Fruit fly (Drosophila melanogaster) whole organism, prepupa: ENCODE data around the gene dao.

ENCODE experiments used
- CG10631 ChIP-seq: fragments of 200-800 bp; sonication (Bioruptor generic); optimal IDR thresholded peaks from 2 replicates; lab custom pipeline; 2016; ENCODE audit warnings: missing biosample characterization, missing genetic modification characterization
- CG10669 ChIP-seq: fragments of 200-800 bp; sonication (Bioruptor generic); optimal IDR thresholded peaks from 3 replicates; lab custom pipeline; 2018; ENCODE audit warnings: missing biosample characterization, mild to moderate bottlenecking, missing genetic modification characterization, moderate library complexity
- CG11294 ChIP-seq: fragments of 200-800 bp; sonication (Bioruptor generic); IDR thresholded peaks from 2 replicates; pipeline ENCODE4 v1.3.6; 2022; ENCODE audit warnings: missing biosample characterization, missing genetic modification characterization
- CG11902 ChIP-seq: fragments of 200-800 bp; sonication (Bioruptor generic); optimal IDR thresholded peaks from 3 replicates; lab custom pipeline; 2016; ENCODE audit warnings: missing biosample characterization, missing genetic modification characterization
- CG15336 ChIP-seq: fragments of 200-800 bp; sonication (Bioruptor generic); IDR thresholded peaks from 2 replicates; pipeline ENCODE4 v1.3.6; 2022; ENCODE audit warnings: missing biosample characterization, missing genetic modification characterization
- CG1621 ChIP-seq: fragments of 200-800 bp; sonication (Bioruptor generic); optimal IDR thresholded peaks from 3 replicates; lab custom pipeline; 2018; ENCODE audit warnings: missing biosample characterization, mild to moderate bottlenecking, missing genetic modification characterization
- CG16779 ChIP-seq: fragments of 200-800 bp; sonication (Bioruptor generic); optimal IDR thresholded peaks from 3 replicates; lab custom pipeline; 2017; ENCODE audit warnings: missing biosample characterization, mild to moderate bottlenecking, missing genetic modification characterization
- CG3032 ChIP-seq: fragments of 200-800 bp; optimal IDR thresholded peaks from 2 replicates; lab custom pipeline; 2019; ENCODE audit warnings: missing biosample characterization, mild to moderate bottlenecking, missing genetic modification characterization, moderate library complexity
- CG34406 ChIP-seq: fragments of 200-800 bp; sonication (Bioruptor generic); optimal IDR thresholded peaks from 3 replicates; lab custom pipeline; 2016; ENCODE audit warnings: missing biosample characterization, missing genetic modification characterization
- CG4318 ChIP-seq: fragments of 200-800 bp; sonication (Bioruptor generic); optimal IDR thresholded peaks from 3 replicates; lab custom pipeline; 2017; ENCODE audit warnings: missing biosample characterization, mild to moderate bottlenecking, missing genetic modification characterization
- CG6163 ChIP-seq: fragments of 200-800 bp; sonication (Bioruptor generic); IDR thresholded peaks from 3 replicates; pipeline ENCODE4 v1.3.6; 2022; ENCODE audit warnings: missing biosample characterization, missing genetic modification characterization
- CG6276 ChIP-seq: fragments of 200-800 bp; sonication (Bioruptor generic); optimal IDR thresholded peaks from 2 replicates; lab custom pipeline; 2017; ENCODE audit warnings: missing biosample characterization, mild to moderate bottlenecking, missing genetic modification characterization
- CG6792 ChIP-seq: fragments of 200-800 bp; sonication (Bioruptor generic); optimal IDR thresholded peaks from 3 replicates; lab custom pipeline; 2016; ENCODE audit warnings: missing biosample characterization, missing genetic modification characterization
- CG6808 ChIP-seq: fragments of 200-800 bp; sonication (Bioruptor generic); optimal IDR thresholded peaks from 3 replicates; lab custom pipeline; 2017; ENCODE audit warnings: missing biosample characterization, missing genetic modification characterization, mild to moderate bottlenecking, moderate library complexity, missing genetic modification reagents
- CG6854 ChIP-seq: fragments of 200-800 bp; sonication (Bioruptor generic); optimal IDR thresholded peaks from 2 replicates; lab custom pipeline; 2017; ENCODE audit warnings: missing biosample characterization, mild to moderate bottlenecking, missing genetic modification characterization
- CG8632 ChIP-seq: fragments of 200-800 bp; sonication (Bioruptor generic); optimal IDR thresholded peaks from 3 replicates; lab custom pipeline; 2016; ENCODE audit warnings: missing biosample characterization, missing genetic modification characterization
- CG9139 ChIP-seq: fragments of 200-800 bp; sonication (Bioruptor generic); optimal IDR thresholded peaks from 3 replicates; lab custom pipeline; 2017; ENCODE audit warnings: missing biosample characterization, mild to moderate bottlenecking, missing genetic modification characterization
- Eip78C ChIP-seq: fragments of 200-800 bp; sonication (Bioruptor generic); peaks from one replicate; lab custom pipeline; 2016; ENCODE audit warnings: missing biosample characterization, missing genetic modification characterization
- Eip93F ChIP-seq: fragments of 200-800 bp; sonication (Bioruptor generic); optimal IDR thresholded peaks from 2 replicates; lab custom pipeline; 2016; ENCODE audit warnings: missing biosample characterization, mild to moderate bottlenecking, missing genetic modification characterization
- Ets21C ChIP-seq: fragments of 200-800 bp; sonication (Bioruptor generic); optimal IDR thresholded peaks from 3 replicates; lab custom pipeline; 2016; ENCODE audit warnings: missing biosample characterization, missing genetic modification characterization
- Ets96B ChIP-seq: fragments of 200-800 bp; optimal IDR thresholded peaks from 2 replicates; lab custom pipeline; 2019; ENCODE audit warnings: missing biosample characterization, mild to moderate bottlenecking, missing genetic modification characterization, moderate library complexity
- Lpt ChIP-seq: fragments of 200-800 bp; sonication (Bioruptor generic); optimal IDR thresholded peaks from 3 replicates; lab custom pipeline; 2016; ENCODE audit warnings: missing biosample characterization, missing genetic modification characterization
- Met ChIP-seq: fragments of 200-800 bp; sonication (Bioruptor generic); optimal IDR thresholded peaks from 3 replicates; lab custom pipeline; 2016; ENCODE audit warnings: missing biosample characterization, missing genetic modification characterization
- OdsH ChIP-seq: fragments of 200-800 bp; sonication (Bioruptor generic); optimal IDR thresholded peaks from 3 replicates; lab custom pipeline; 2016; ENCODE audit warnings: missing biosample characterization, missing genetic modification characterization
- Sox102F ChIP-seq: fragments of 200-800 bp; sonication (Bioruptor generic); optimal IDR thresholded peaks from 2 replicates; lab custom pipeline; 2016; ENCODE audit warnings: missing biosample characterization, mild to moderate bottlenecking, missing genetic modification characterization
- Sox14 ChIP-seq: fragments of 200-800 bp; sonication (Bioruptor generic); optimal IDR thresholded peaks from 3 replicates; lab custom pipeline; 2016; ENCODE audit warnings: missing biosample characterization, missing genetic modification characterization
- Sox15 ChIP-seq: fragments of 200-800 bp; sonication (Bioruptor generic); optimal IDR thresholded peaks from 3 replicates; lab custom pipeline; 2016; ENCODE audit warnings: missing biosample characterization, missing genetic modification characterization
- achi ChIP-seq: fragments of 200-800 bp; sonication (Bioruptor generic); optimal IDR thresholded peaks from 3 replicates; lab custom pipeline; 2016; ENCODE audit warnings: missing biosample characterization, missing genetic modification characterization
- acj6 ChIP-seq: fragments of 200-800 bp; sonication (Bioruptor generic); optimal IDR thresholded peaks from 3 replicates; lab custom pipeline; 2016; ENCODE audit warnings: missing biosample characterization, missing genetic modification characterization
- cyc ChIP-seq: fragments of 200-800 bp; sonication (Bioruptor generic); optimal IDR thresholded peaks from 3 replicates; lab custom pipeline; 2016; ENCODE audit warnings: missing biosample characterization, missing genetic modification characterization
- eg ChIP-seq: fragments of 200-800 bp; sonication (Bioruptor generic); IDR thresholded peaks from 3 replicates; pipeline ENCODE4 v1.3.6; 2022; ENCODE audit warnings: missing biosample characterization, missing genetic modification characterization
- fd59A ChIP-seq: fragments of 200-800 bp; sonication (Bioruptor generic); optimal IDR thresholded peaks from 2 replicates; lab custom pipeline; 2017; ENCODE audit warnings: missing biosample characterization, mild to moderate bottlenecking, missing genetic modification characterization, missing genetic modification reagents
- net ChIP-seq: fragments of 200-800 bp; sonication (Bioruptor generic); optimal IDR thresholded peaks from 3 replicates; lab custom pipeline; 2016; ENCODE audit warnings: missing biosample characterization, missing genetic modification characterization
- salr ChIP-seq, 2 experiments: fragments of 200-800 bp; sonication (Bioruptor generic); optimal IDR thresholded peaks; 3 replicates each; lab custom pipeline; 2016 to 2018; ENCODE audit warnings: missing biosample characterization in 2 of 2, missing genetic modification characterization in 2 of 2, mild to moderate bottlenecking in 1 of 2
- spab ChIP-seq: fragments of 200-800 bp; sonication (Bioruptor generic); optimal IDR thresholded peaks from 2 replicates; lab custom pipeline; 2017; ENCODE audit warnings: missing biosample characterization, mild to moderate bottlenecking, missing genetic modification characterization, missing genetic modification reagents
- ss ChIP-seq, 2 experiments: fragments of 200-800 bp; sonication (Bioruptor generic); optimal IDR thresholded peaks; 2 replicates in 1 of 2; 3 replicates in 1 of 2; lab custom pipeline; 2017 to 2018; ENCODE audit warnings: mild to moderate bottlenecking in 2 of 2, missing biosample characterization in 2 of 2, missing genetic modification characterization in 2 of 2, moderate library complexity in 1 of 2
- svp ChIP-seq: fragments of 200-800 bp; sonication (Bioruptor generic); peaks from one replicate; lab custom pipeline; 2016; ENCODE audit warnings: missing biosample characterization, missing genetic modification characterization
- topi ChIP-seq: fragments of 200-800 bp; sonication (Bioruptor generic); optimal IDR thresholded peaks from 3 replicates; lab custom pipeline; 2016; ENCODE audit warnings: missing biosample characterization, missing genetic modification characterization
- vri ChIP-seq: fragments of 200-800 bp; sonication (Bioruptor generic); optimal IDR thresholded peaks from 3 replicates; lab custom pipeline; 2016; ENCODE audit warnings: missing biosample characterization, mild to moderate bottlenecking, missing genetic modification characterization

The dao gene

DNA sequence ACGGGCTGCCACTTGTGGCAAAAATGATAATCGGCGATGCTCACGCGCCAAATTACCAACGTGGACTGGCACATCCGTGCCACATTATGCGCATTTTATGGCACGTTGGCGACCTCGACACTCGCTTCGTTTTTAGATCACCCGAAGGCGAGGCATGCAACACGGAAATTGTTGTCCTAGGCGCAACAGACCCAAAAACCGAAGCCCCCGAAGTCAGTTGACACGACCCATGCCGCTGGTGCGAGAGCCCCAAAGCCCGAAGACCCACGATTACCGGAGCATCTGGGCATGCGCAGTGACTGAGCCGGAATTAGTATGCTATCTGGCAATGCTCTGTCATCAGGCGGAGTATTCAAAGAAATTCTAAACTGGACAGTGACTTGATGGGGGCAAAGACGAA is 48.3 kb upstream of the dao start, which contains the start of gene CG4168:
Gene CG4168 (minus strand): TSS at position 51 of the 400 bp plus-strand sequence.
- TF ChIP-seq svp (peak; percentile 22), fd59A (GFP tag; lab: Kevin White, UChicago) (no peak)

DNA sequence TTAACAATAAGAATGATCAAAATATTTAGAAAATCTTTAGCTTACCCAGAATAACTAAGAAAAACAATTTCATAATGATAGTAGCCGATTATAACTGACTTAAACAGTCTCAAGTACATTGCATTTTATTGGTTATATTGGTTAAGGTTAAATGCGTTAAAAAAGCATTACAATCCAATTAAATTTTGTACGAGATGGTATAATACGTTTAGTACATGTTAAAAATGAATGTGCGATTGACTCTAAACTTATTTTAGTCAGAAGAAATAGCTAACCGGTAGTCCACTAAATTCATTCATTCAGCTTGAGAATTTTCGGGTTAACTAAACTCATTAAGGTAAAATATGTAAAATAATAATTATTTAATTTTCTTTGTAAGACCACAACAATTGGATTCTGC is 46.7 kb upstream of the dao start, which contains the start of gene Sfp35C:
Gene Sfp35C (minus strand): TSS at position 101 of the 400 bp plus-strand sequence.
- TF ChIP-seq CG8632 (GFP tag; lab: Kevin White, UChicago) (no peak), cyc (GFP tag; lab: Kevin White, UChicago) (no peak), Eip78C (no peak)

DNA sequence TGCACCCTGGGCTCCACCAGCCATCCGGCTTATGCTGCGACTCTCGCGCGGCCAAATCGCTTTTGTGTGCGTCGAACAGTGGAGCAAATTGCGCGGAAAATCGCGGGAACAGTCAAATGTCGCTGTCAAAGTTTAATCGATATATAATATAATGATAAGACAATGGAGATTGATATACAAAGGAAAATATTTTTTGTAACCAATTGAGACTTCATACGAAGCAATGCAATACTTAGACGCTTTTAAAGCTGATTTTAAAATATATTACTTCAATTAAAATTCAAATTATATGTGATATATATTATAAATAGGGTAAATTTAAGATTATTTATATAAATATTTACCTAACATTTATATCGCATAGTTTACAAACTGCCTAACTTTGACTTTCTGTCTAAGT is 37.2 kb upstream of the dao start:
- TF ChIP-seq Ets96B (tag; lab: Kevin White, UChicago) (peak; percentile 10), svp (peak; percentile 58), Sox15 (no peak), net (no peak), fd59A (GFP tag; lab: Kevin White, UChicago) (no peak), CG10631 (GFP tag; lab: Kevin White, UChicago) (peak; percentile 31), OdsH (GFP tag; lab: Kevin White, UChicago) (no peak), ss (GFP tag; optimal IDR thresholded peaks at IDR 0.05; lab: Kevin White, UChicago) (peak in 1 of 2 experiments; percentile 19), vri (GFP tag; lab: Kevin White, UChicago) (no peak), spab (GFP tag; lab: Kevin White, UChicago) (peak; percentile 1), achi (GFP tag; lab: Kevin White, UChicago) (peak; percentile 11), CG6854 (GFP tag; lab: Kevin White, UChicago) (no peak), CG6808 (peak; percentile 35), CG6276 (no peak), acj6 (GFP tag; lab: Kevin White, UChicago) (peak; percentile 1), CG3032 (tag; lab: Kevin White, UChicago) (no peak), Eip78C (peak; percentile 64), Met (GFP tag; lab: Kevin White, UChicago) (peak; percentile 1), CG34406 (GFP tag; lab: Kevin White, UChicago) (peak; percentile 15)

DNA sequence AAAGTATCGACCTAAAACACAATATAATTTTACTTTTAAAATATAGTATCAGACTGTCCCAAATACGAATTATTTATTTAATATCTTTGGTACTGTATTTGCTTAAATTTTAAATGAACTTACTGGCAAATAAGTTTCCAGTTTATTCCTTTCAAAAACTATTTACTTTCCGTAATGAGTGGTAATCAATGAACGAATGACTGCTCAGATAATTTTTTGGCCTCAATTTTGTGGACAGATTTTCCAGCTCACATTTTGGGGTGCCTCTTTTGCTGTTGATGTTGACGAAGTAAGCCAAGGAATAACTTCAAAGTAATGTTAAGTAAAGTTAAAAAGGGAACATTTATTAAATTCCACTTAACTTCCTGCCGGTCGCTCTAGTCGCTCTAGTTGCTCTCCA is 33.8 kb upstream of the dao start, which contains the start of gene CG43230:
Gene CG43230 (plus strand): TSS at position 301 of the 400 bp plus-strand sequence.
- TF ChIP-seq CG11294 (no peak), Ets21C (no peak), CG16779 (tag; lab: Kevin White, UChicago) (no peak), spab (GFP tag; lab: Kevin White, UChicago) (no peak), CG6163 (no peak), Eip93F (GFP tag; lab: Kevin White, UChicago) (no peak), fd59A (GFP tag; lab: Kevin White, UChicago) (no peak), CG11902 (GFP tag; lab: Kevin White, UChicago) (no peak), CG3032 (tag; lab: Kevin White, UChicago) (no peak), CG8632 (GFP tag; lab: Kevin White, UChicago) (no peak), eg (GFP tag; lab: Robert Waterston, UW) (no peak), salr (GFP tag; optimal IDR thresholded peaks at IDR 0.05; lab: Kevin White, UChicago) (no peak), CG9139 (GFP tag; lab: Kevin White, UChicago) (no peak), vri (GFP tag; lab: Kevin White, UChicago) (no peak), Lpt (GFP tag; lab: Kevin White, UChicago) (no peak), Sox15 (no peak), CG34406 (GFP tag; lab: Kevin White, UChicago) (no peak)
- TF ChIP-seq, all 60 proteins: peak for 0

DNA sequence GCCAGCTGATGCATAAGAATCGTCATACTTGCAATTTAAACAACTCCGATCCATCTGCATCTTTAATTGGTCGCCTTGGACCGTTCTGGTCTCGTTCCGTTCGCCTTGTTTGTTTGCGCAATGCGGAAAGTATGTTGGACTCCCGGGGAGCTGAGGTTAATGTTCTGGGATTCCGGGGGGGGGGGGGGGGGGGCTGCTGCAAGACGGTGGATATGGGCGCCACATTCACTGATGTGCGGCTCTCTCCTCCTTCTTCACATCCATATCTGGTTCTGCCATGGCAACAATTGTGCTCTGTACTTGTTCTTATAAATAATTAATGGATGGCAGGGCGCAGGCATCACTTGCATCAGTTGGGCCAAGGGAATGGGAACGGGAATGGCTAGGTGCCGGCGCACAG is 5.3 kb upstream of the dao start:
- peak; percentile 26 for TF ChIP-seq CG6808
- no peak for TF ChIP-seq CG6854 (GFP tag; lab: Kevin White, UChicago)

DNA sequence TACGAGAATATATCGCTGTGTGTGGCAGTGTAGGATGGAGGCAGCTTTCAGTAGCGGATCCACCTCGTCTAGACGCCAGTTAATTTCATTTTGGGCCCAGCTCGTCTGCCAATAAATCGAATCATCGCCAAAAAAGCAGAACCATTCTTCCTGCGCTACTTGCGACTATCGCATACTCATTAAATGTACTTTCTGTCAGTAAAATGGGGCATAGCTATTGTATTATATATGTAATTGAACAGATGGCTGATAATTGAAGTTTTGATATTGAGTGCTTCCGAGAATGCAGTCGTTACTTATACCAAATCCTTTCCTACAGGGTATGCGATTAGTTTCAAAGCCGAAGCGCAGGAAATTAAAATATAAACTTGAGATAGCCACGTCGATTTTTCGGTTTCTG is 4.0 kb upstream of the dao start:
- TF ChIP-seq Sox14 (GFP tag; lab: Kevin White, UChicago) (no peak), CG6792 (GFP tag; lab: Kevin White, UChicago) (no peak), CG6163 (no peak), CG3032 (tag; lab: Kevin White, UChicago) (no peak), CG10669 (GFP tag; lab: Kevin White, UChicago) (no peak), Lpt (GFP tag; lab: Kevin White, UChicago) (no peak), achi (GFP tag; lab: Kevin White, UChicago) (no peak), CG1621 (tag; lab: Kevin White, UChicago) (no peak), topi (GFP tag; lab: Kevin White, UChicago) (no peak), Ets21C (no peak), spab (GFP tag; lab: Kevin White, UChicago) (no peak), CG6276 (no peak), CG34406 (GFP tag; lab: Kevin White, UChicago) (no peak), eg (GFP tag; lab: Robert Waterston, UW) (no peak), CG4318 (GFP tag; lab: Kevin White, UChicago) (no peak), CG10631 (GFP tag; lab: Kevin White, UChicago) (no peak), Sox102F (GFP tag; lab: Kevin White, UChicago) (no peak), Met (GFP tag; lab: Kevin White, UChicago) (no peak), CG15336 (no peak), CG6808 (no peak)
- TF ChIP-seq, all 60 proteins: peak for 0
